Worm (Caenorhabditis elegans) whole organism, L4/young adult: ENCODE results near the gene K10G6.9.

ENCODE experiments used
- W03F9.2 ChIP-seq: fragments of 150-350 bp; optimal IDR thresholded peaks from 2 replicates; lab custom pipeline; 2014; ENCODE audit warnings: missing biosample characterization, missing genetic modification characterization
- dao-5 ChIP-seq: sonication (generic microtip); optimal IDR thresholded peaks from 2 replicates; lab custom pipeline; 2016; ENCODE audit warnings: missing genotype, missing genetic modification characterization, moderate library complexity, missing compliant biosample characterization
- him-1 ChIP-seq: sonication (generic microtip); optimal IDR thresholded peaks from 2 replicates; lab custom pipeline; 2016; ENCODE audit warnings: missing genotype, missing genetic modification reagents, missing genetic modification characterization, missing compliant biosample characterization

DNA sequence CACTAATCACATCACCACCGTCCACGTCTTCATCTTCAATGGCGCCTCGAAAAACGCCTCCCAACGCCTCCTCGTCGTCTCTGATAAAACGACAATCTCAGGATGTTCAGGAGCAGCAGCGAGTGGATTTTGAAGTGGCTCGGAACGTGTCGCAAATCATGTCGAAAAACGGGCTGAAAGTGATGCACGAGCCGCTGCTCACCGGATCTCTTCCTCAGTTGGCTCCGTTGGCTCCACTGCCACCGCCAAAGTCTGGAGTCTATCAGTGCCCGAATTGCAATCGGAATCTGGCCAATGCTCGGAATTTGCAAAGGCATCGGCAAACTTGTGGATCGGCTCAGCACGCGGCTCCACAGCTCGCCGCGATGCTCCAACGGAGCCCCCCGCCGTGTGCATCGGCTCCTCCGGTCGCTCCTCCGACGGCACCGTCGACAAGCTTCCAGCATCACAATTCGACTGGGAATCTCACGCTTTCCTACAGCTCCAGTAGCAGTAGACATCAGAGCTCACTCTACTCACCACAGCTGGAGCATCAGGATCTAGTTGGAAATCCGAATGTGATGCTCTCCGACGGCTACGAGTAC is 7.7 kb upstream of the K10G6.9 start:
- TF ChIP-seq him-1 (tag; lab: Kevin White, UChicago) (no peak), dao-5 (tag; lab: Kevin White, UChicago) (no peak), W03F9.2 (tag; lab: Kevin White, UChicago) (no peak)
